Fruit fly (Drosophila melanogaster) whole organism, prepupa: ENCODE data around the gene hoe2.

Source experiments
- Blimp-1 ChIP-seq: fragments of 200-800 bp; sonication (Bioruptor generic); optimal IDR thresholded peaks from 3 replicates; lab custom pipeline; 2017; ENCODE audit warnings: missing biosample characterization, missing genetic modification characterization, mild to moderate bottlenecking, moderate library complexity, missing genetic modification reagents
- CG10631 ChIP-seq: fragments of 200-800 bp; sonication (Bioruptor generic); optimal IDR thresholded peaks from 2 replicates; lab custom pipeline; 2016; ENCODE audit warnings: missing biosample characterization, missing genetic modification characterization
- CG11294 ChIP-seq: fragments of 200-800 bp; sonication (Bioruptor generic); IDR thresholded peaks from 2 replicates; pipeline ENCODE4 v1.3.6; 2022; ENCODE audit warnings: missing biosample characterization, missing genetic modification characterization
- CG15336 ChIP-seq: fragments of 200-800 bp; sonication (Bioruptor generic); IDR thresholded peaks from 2 replicates; pipeline ENCODE4 v1.3.6; 2022; ENCODE audit warnings: missing biosample characterization, missing genetic modification characterization
- CG1621 ChIP-seq: fragments of 200-800 bp; sonication (Bioruptor generic); optimal IDR thresholded peaks from 3 replicates; lab custom pipeline; 2018; ENCODE audit warnings: missing biosample characterization, mild to moderate bottlenecking, missing genetic modification characterization
- CG16779 ChIP-seq: fragments of 200-800 bp; sonication (Bioruptor generic); optimal IDR thresholded peaks from 3 replicates; lab custom pipeline; 2017; ENCODE audit warnings: missing biosample characterization, mild to moderate bottlenecking, missing genetic modification characterization
- CG3032 ChIP-seq: fragments of 200-800 bp; optimal IDR thresholded peaks from 2 replicates; lab custom pipeline; 2019; ENCODE audit warnings: missing biosample characterization, mild to moderate bottlenecking, missing genetic modification characterization, moderate library complexity
- CG31627 ChIP-seq: fragments of 200-800 bp; sonication (Bioruptor generic); optimal IDR thresholded peaks from 3 replicates; lab custom pipeline; 2016; ENCODE audit warnings: missing biosample characterization, missing genetic modification characterization
- CG32006 ChIP-seq: fragments of 200-800 bp; sonication (Bioruptor generic); optimal IDR thresholded peaks from 3 replicates; lab custom pipeline; 2017; ENCODE audit warnings: missing biosample characterization, mild to moderate bottlenecking, missing genetic modification characterization
- CG34406 ChIP-seq: fragments of 200-800 bp; sonication (Bioruptor generic); optimal IDR thresholded peaks from 3 replicates; lab custom pipeline; 2016; ENCODE audit warnings: missing biosample characterization, missing genetic modification characterization
- CG3919 ChIP-seq: fragments of 200-800 bp; sonication (Bioruptor generic); optimal IDR thresholded peaks from 3 replicates; lab custom pipeline; 2016; ENCODE audit warnings: missing biosample characterization, missing genetic modification characterization
- CG4318 ChIP-seq: fragments of 200-800 bp; sonication (Bioruptor generic); optimal IDR thresholded peaks from 3 replicates; lab custom pipeline; 2017; ENCODE audit warnings: missing biosample characterization, mild to moderate bottlenecking, missing genetic modification characterization
- CG6163 ChIP-seq: fragments of 200-800 bp; sonication (Bioruptor generic); IDR thresholded peaks from 3 replicates; pipeline ENCODE4 v1.3.6; 2022; ENCODE audit warnings: missing biosample characterization, missing genetic modification characterization
- CG6276 ChIP-seq: fragments of 200-800 bp; sonication (Bioruptor generic); optimal IDR thresholded peaks from 2 replicates; lab custom pipeline; 2017; ENCODE audit warnings: missing biosample characterization, mild to moderate bottlenecking, missing genetic modification characterization
- CG6792 ChIP-seq: fragments of 200-800 bp; sonication (Bioruptor generic); optimal IDR thresholded peaks from 3 replicates; lab custom pipeline; 2016; ENCODE audit warnings: missing biosample characterization, missing genetic modification characterization
- CG6854 ChIP-seq: fragments of 200-800 bp; sonication (Bioruptor generic); optimal IDR thresholded peaks from 2 replicates; lab custom pipeline; 2017; ENCODE audit warnings: missing biosample characterization, mild to moderate bottlenecking, missing genetic modification characterization
- CG8119 ChIP-seq: fragments of 200-800 bp; sonication (Bioruptor generic); IDR thresholded peaks from 3 replicates; pipeline ENCODE4 v1.3.6; 2022; ENCODE audit warnings: missing biosample characterization, missing genetic modification characterization
- CG8319 ChIP-seq: fragments of 200-800 bp; sonication (Bioruptor generic); optimal IDR thresholded peaks from 3 replicates; lab custom pipeline; 2016; ENCODE audit warnings: missing biosample characterization, missing genetic modification characterization
- CG8632 ChIP-seq: fragments of 200-800 bp; sonication (Bioruptor generic); optimal IDR thresholded peaks from 3 replicates; lab custom pipeline; 2016; ENCODE audit warnings: missing biosample characterization, missing genetic modification characterization
- CG9139 ChIP-seq: fragments of 200-800 bp; sonication (Bioruptor generic); optimal IDR thresholded peaks from 3 replicates; lab custom pipeline; 2017; ENCODE audit warnings: missing biosample characterization, mild to moderate bottlenecking, missing genetic modification characterization
- Eip78C ChIP-seq: fragments of 200-800 bp; sonication (Bioruptor generic); peaks from one replicate; lab custom pipeline; 2016; ENCODE audit warnings: missing biosample characterization, missing genetic modification characterization
- Eip93F ChIP-seq: fragments of 200-800 bp; sonication (Bioruptor generic); optimal IDR thresholded peaks from 2 replicates; lab custom pipeline; 2016; ENCODE audit warnings: missing biosample characterization, mild to moderate bottlenecking, missing genetic modification characterization
- Ets21C ChIP-seq: fragments of 200-800 bp; sonication (Bioruptor generic); optimal IDR thresholded peaks from 3 replicates; lab custom pipeline; 2016; ENCODE audit warnings: missing biosample characterization, missing genetic modification characterization
- Ets96B ChIP-seq: fragments of 200-800 bp; optimal IDR thresholded peaks from 2 replicates; lab custom pipeline; 2019; ENCODE audit warnings: missing biosample characterization, mild to moderate bottlenecking, missing genetic modification characterization, moderate library complexity
- Gug ChIP-seq: fragments of 200-800 bp; sonication (Bioruptor generic); IDR thresholded peaks from 2 replicates; pipeline ENCODE4 v1.3.6; 2022; ENCODE audit warnings: missing biosample characterization, missing genetic modification characterization
- Hr38 ChIP-seq: sonication (Bioruptor generic); optimal IDR thresholded peaks from 2 replicates; lab custom pipeline; 2016; ENCODE audit warnings: missing biosample characterization, missing genetic modification characterization
- Hr39 ChIP-seq: fragments of 200-800 bp; sonication (Bioruptor generic); optimal IDR thresholded peaks from 2 replicates; lab custom pipeline; 2016; ENCODE audit warnings: missing biosample characterization, missing genetic modification characterization
- Hr4 ChIP-seq: fragments of 200-800 bp; sonication (Bioruptor generic); optimal IDR thresholded peaks from 3 replicates; lab custom pipeline; 2016; ENCODE audit warnings: missing biosample characterization, missing genetic modification characterization
- Smox ChIP-seq: fragments of 200-800 bp; sonication (Bioruptor generic); optimal IDR thresholded peaks from 3 replicates; lab custom pipeline; 2016; ENCODE audit warnings: missing biosample characterization, missing genetic modification characterization
- Sox102F ChIP-seq: fragments of 200-800 bp; sonication (Bioruptor generic); optimal IDR thresholded peaks from 2 replicates; lab custom pipeline; 2016; ENCODE audit warnings: missing biosample characterization, mild to moderate bottlenecking, missing genetic modification characterization
- Sox14 ChIP-seq: fragments of 200-800 bp; sonication (Bioruptor generic); optimal IDR thresholded peaks from 3 replicates; lab custom pipeline; 2016; ENCODE audit warnings: missing biosample characterization, missing genetic modification characterization
- Sox15 ChIP-seq: fragments of 200-800 bp; sonication (Bioruptor generic); optimal IDR thresholded peaks from 3 replicates; lab custom pipeline; 2016; ENCODE audit warnings: missing biosample characterization, missing genetic modification characterization
- achi ChIP-seq: fragments of 200-800 bp; sonication (Bioruptor generic); optimal IDR thresholded peaks from 3 replicates; lab custom pipeline; 2016; ENCODE audit warnings: missing biosample characterization, missing genetic modification characterization
- acj6 ChIP-seq: fragments of 200-800 bp; sonication (Bioruptor generic); optimal IDR thresholded peaks from 3 replicates; lab custom pipeline; 2016; ENCODE audit warnings: missing biosample characterization, missing genetic modification characterization
- cyc ChIP-seq: fragments of 200-800 bp; sonication (Bioruptor generic); optimal IDR thresholded peaks from 3 replicates; lab custom pipeline; 2016; ENCODE audit warnings: missing biosample characterization, missing genetic modification characterization
- dsx ChIP-seq: fragments of 200-800 bp; optimal IDR thresholded peaks from 3 replicates; lab custom pipeline; 2019; ENCODE audit warnings: missing biosample characterization, mild to moderate bottlenecking, missing genetic modification characterization, moderate library complexity; ENCODE audit not compliant: poor library complexity, severe bottlenecking
- eg ChIP-seq: fragments of 200-800 bp; sonication (Bioruptor generic); IDR thresholded peaks from 3 replicates; pipeline ENCODE4 v1.3.6; 2022; ENCODE audit warnings: missing biosample characterization, missing genetic modification characterization
- esn ChIP-seq: fragments of 200-800 bp; sonication (Bioruptor generic); optimal IDR thresholded peaks from 2 replicates; lab custom pipeline; 2016; ENCODE audit warnings: missing biosample characterization, mild to moderate bottlenecking, missing genetic modification characterization, moderate library complexity
- fd85E ChIP-seq: fragments of 200-800 bp; sonication (Bioruptor generic); optimal IDR thresholded peaks from 3 replicates; lab custom pipeline; 2016; ENCODE audit warnings: missing biosample characterization, missing genetic modification characterization
- lz ChIP-seq: fragments of 200-800 bp; sonication (Bioruptor generic); optimal IDR thresholded peaks from 3 replicates; lab custom pipeline; 2016; ENCODE audit warnings: missing biosample characterization, missing genetic modification characterization
- net ChIP-seq: fragments of 200-800 bp; sonication (Bioruptor generic); optimal IDR thresholded peaks from 3 replicates; lab custom pipeline; 2016; ENCODE audit warnings: missing biosample characterization, missing genetic modification characterization
- pdm3 ChIP-seq: fragments of 200-800 bp; sonication (Bioruptor generic); optimal IDR thresholded peaks from 3 replicates; lab custom pipeline; 2016; ENCODE audit warnings: missing biosample characterization, missing genetic modification characterization
- spab ChIP-seq: fragments of 200-800 bp; sonication (Bioruptor generic); optimal IDR thresholded peaks from 2 replicates; lab custom pipeline; 2017; ENCODE audit warnings: missing biosample characterization, mild to moderate bottlenecking, missing genetic modification characterization, missing genetic modification reagents
- ss ChIP-seq, 2 experiments: fragments of 200-800 bp; sonication (Bioruptor generic); optimal IDR thresholded peaks; 2 replicates in 1 of 2; 3 replicates in 1 of 2; lab custom pipeline; 2017 to 2018; ENCODE audit warnings: mild to moderate bottlenecking in 2 of 2, missing biosample characterization in 2 of 2, missing genetic modification characterization in 2 of 2, moderate library complexity in 1 of 2
- topi ChIP-seq: fragments of 200-800 bp; sonication (Bioruptor generic); optimal IDR thresholded peaks from 3 replicates; lab custom pipeline; 2016; ENCODE audit warnings: missing biosample characterization, missing genetic modification characterization
- vri ChIP-seq: fragments of 200-800 bp; sonication (Bioruptor generic); optimal IDR thresholded peaks from 3 replicates; lab custom pipeline; 2016; ENCODE audit warnings: missing biosample characterization, mild to moderate bottlenecking, missing genetic modification characterization

The hoe2 gene

DNA sequence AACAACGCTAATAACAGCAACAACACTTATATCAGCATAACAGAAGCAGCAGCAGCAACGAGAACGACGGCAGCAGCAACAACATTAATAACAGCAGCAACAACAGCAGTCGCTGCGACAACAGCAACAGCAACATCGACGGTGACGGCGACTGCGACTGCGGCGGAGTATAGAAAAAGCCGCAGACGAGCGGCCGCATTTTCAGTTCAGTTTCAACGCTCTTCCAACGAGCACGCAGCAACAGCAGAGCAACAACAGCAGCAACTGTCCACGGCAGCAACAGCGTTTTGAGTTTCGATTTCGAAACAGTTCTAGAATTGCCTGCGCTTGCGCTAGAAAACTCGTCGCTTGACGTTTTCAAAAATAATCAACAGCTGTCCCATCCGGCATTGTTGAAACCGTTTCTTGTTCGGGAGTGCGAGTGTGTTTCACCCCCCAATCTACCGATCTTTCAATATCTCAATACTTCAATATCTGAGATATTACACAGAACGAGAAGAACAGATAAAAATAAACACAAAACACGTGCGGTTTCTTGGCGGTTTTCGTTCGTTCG, 44.3 kb downstream of the hoe2 start, which contains the start of gene CG3036 (continued):
- peak; percentile 1 for TF ChIP-seq CG16779 (tag; lab: Kevin White, UChicago)
- peak; percentile 67 for TF ChIP-seq CG6163 (GFP tag; lab: Robert Waterston, UW)
- TF ChIP-seq CG1621 (tag; lab: Kevin White, UChicago): peak; percentile 40
- TF ChIP-seq fd85E: no peak
- TF ChIP-seq CG8119 (GFP tag; lab: Robert Waterston, UW): peak; percentile 43; the same call in 1 of the 3 replicates
- peak; percentile 67 for TF ChIP-seq dsx
- no peak for TF ChIP-seq lz (GFP tag; lab: Kevin White, UChicago)
- no peak for TF ChIP-seq CG32006 (GFP tag; lab: Kevin White, UChicago)
- no peak for TF ChIP-seq CG31627 (GFP tag; lab: Kevin White, UChicago)
- no peak for TF ChIP-seq cyc
- TF ChIP-seq CG34406: no peak
- TF ChIP-seq topi: peak; percentile 37
- no peak for TF ChIP-seq Blimp-1
- peak; percentile 76 for TF ChIP-seq Eip78C (GFP tag; lab: Kevin White, UChicago)
- no peak for TF ChIP-seq Hr4
- TF ChIP-seq Hr39 (GFP tag; lab: Kevin White, UChicago): no peak
- no peak for TF ChIP-seq CG6276 (GFP tag; lab: Kevin White, UChicago)
- TF ChIP-seq CG10631: no peak
- no peak for TF ChIP-seq CG11294 (GFP tag; lab: Robert Waterston, UW)
- no peak for TF ChIP-seq achi
- TF ChIP-seq esn (GFP tag; lab: Kevin White, UChicago): peak; percentile 2
- no peak for TF ChIP-seq Sox15 (GFP tag; lab: Kevin White, UChicago)
- no peak for TF ChIP-seq Sox14 (GFP tag; lab: Kevin White, UChicago)
- TF ChIP-seq CG3032 (tag; lab: Kevin White, UChicago): no peak
- peak; percentile 41 for TF ChIP-seq net
- no peak for TF ChIP-seq Hr38

DNA sequence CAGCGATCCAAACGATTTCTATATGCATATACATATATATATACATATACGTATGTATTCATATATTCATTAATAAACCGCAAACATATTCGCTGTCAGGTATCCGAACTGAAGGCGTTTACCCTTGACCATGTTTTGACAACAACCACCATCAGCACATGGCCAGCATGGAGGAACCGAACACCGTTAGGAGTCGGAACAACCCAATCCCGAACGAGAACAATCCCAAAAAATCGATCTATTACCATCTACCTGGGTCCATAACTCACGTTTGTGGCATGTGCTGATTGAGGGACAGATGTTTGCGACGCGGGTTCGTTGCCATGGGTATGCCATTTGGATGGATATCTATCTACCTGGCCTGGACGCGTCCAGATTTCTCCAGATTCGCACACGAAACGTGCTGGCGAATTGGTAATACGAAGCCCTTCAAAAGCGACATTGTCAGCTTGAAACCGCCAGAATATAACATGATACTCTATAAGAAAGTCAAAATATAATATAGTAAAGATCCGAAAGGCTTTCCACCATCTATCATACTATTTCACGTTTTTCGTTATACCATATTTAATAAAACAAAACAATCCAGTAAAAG, 46.7 kb downstream of the hoe2 start, which contains the start of gene CG15625:
TSS of gene CG15625 (plus strand) at position 545 of the 595 bp plus-strand sequence.
- no peak for TF ChIP-seq ss (GFP tag; optimal IDR thresholded peaks at IDR 0.05; lab: Kevin White, UChicago)
- TF ChIP-seq Ets96B: no peak

DNA sequence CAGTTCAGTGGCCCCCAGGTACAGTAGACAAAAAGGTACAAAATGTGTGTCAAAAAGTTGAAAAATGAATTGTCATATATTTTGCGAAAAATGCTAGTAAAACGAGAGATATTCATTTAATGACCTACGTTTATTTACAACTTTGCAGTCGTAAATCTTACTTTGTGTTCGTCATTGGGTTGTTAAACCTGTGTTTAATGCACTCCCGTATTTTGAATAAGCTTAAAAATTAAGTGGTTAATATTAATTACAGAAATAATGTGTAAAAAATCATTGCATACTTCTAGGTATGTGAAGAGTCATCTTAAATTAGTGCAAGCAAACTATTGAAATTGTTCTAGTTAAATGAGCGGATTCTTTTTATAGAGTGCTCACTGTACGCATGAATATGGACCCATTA, 47.7 kb downstream of the hoe2 start:
- no peak for TF ChIP-seq eg (GFP tag; lab: Robert Waterston, UW)
- TF ChIP-seq esn (GFP tag; lab: Kevin White, UChicago): no peak
- peak; percentile 25 for TF ChIP-seq spab
- TF ChIP-seq CG10631: peak; percentile 44
- peak; percentile 8 for TF ChIP-seq topi
- peak; percentile 2 for TF ChIP-seq CG6792 (GFP tag; lab: Kevin White, UChicago)
- no peak for TF ChIP-seq CG4318 (GFP tag; lab: Kevin White, UChicago)
- no peak for TF ChIP-seq vri (GFP tag; lab: Kevin White, UChicago)
- TF ChIP-seq CG6854 (GFP tag; lab: Kevin White, UChicago): no peak
- TF ChIP-seq Eip78C (GFP tag; lab: Kevin White, UChicago): peak; percentile 75
- TF ChIP-seq CG8319: no peak
- TF ChIP-seq Sox14 (GFP tag; lab: Kevin White, UChicago): peak; percentile 7
- no peak for TF ChIP-seq achi
- TF ChIP-seq dsx: no peak
- TF ChIP-seq cyc: no peak
- no peak for TF ChIP-seq CG8119 (GFP tag; lab: Robert Waterston, UW)
- TF ChIP-seq Blimp-1: no peak
- no peak for TF ChIP-seq Hr38
- TF ChIP-seq CG3919: no peak
- no peak for TF ChIP-seq CG8632 (GFP tag; lab: Kevin White, UChicago)
- TF ChIP-seq acj6: peak; percentile 12
- TF ChIP-seq net: no peak
- TF ChIP-seq Ets21C (GFP tag; lab: Kevin White, UChicago): no peak
- no peak for TF ChIP-seq Smox (GFP tag; lab: Kevin White, UChicago)
- no peak for TF ChIP-seq fd85E
- no peak for TF ChIP-seq CG6276 (GFP tag; lab: Kevin White, UChicago)
- TF ChIP-seq pdm3 (GFP tag; lab: Kevin White, UChicago): no peak
- no peak for TF ChIP-seq CG6163 (GFP tag; lab: Robert Waterston, UW)
- no peak for TF ChIP-seq Gug
- no peak for TF ChIP-seq lz (GFP tag; lab: Kevin White, UChicago)
- TF ChIP-seq CG15336 (GFP tag; lab: Robert Waterston, UW): no peak
- TF ChIP-seq Sox102F (GFP tag; lab: Kevin White, UChicago): no peak
- TF ChIP-seq ss (GFP tag; optimal IDR thresholded peaks at IDR 0.05; lab: Kevin White, UChicago): no peak
- no peak for TF ChIP-seq CG9139
- no peak for TF ChIP-seq Sox15 (GFP tag; lab: Kevin White, UChicago)
- no peak for TF ChIP-seq Eip93F (GFP tag; lab: Kevin White, UChicago)
